Fruit fly (Drosophila melanogaster) whole organism, embryonic: Measurements from ENCODE around the gene endos.

Experiments
- Adf1 ChIP-seq: fragments of 200-800 bp; sonication (Bioruptor generic); IDR thresholded peaks from 2 replicates; pipeline ENCODE4 v1.3.6; 2022; ENCODE audit warnings: missing biosample characterization, missing genetic modification characterization
- Awh ChIP-seq: fragments of 200-800 bp; sonication (Bioruptor generic); IDR thresholded peaks from 2 replicates; pipeline ENCODE4, ENCODE4 v1.3.6; 2022; ENCODE audit warnings: missing biosample characterization, missing genetic modification characterization
- CG10209 ChIP-seq: fragments of 200-800 bp; sonication (Bioruptor generic); optimal IDR thresholded peaks from 3 replicates; lab custom pipeline; 2017; ENCODE audit warnings: missing biosample characterization, mild to moderate bottlenecking, missing genetic modification characterization, missing genetic modification reagents
- CG10366 ChIP-seq: fragments of 200-800 bp; sonication (Bioruptor generic); IDR thresholded peaks from 2 replicates; pipeline ENCODE4 v1.3.6; 2022; ENCODE audit warnings: missing biosample characterization, missing genetic modification characterization
- CG10543 ChIP-seq: fragments of 200-800 bp; sonication (Bioruptor generic); optimal IDR thresholded peaks from 3 replicates; lab custom pipeline; 2017; ENCODE audit warnings: missing biosample characterization, mild to moderate bottlenecking, missing genetic modification characterization, moderate library complexity
- CG12769 ChIP-seq: fragments of 200-800 bp; sonication (Bioruptor generic); optimal IDR thresholded peaks from 2 replicates; lab custom pipeline; 2019; ENCODE audit warnings: missing biosample characterization, mild to moderate bottlenecking, missing genetic modification characterization, moderate library complexity
- CG13894 ChIP-seq: fragments of 200-800 bp; sonication (Bioruptor generic); optimal IDR thresholded peaks from 3 replicates; lab custom pipeline; 2018; ENCODE audit warnings: missing biosample characterization, mild to moderate bottlenecking, missing genetic modification characterization, moderate library complexity
- CG1529 ChIP-seq: fragments of 200-800 bp; sonication (Bioruptor generic); optimal IDR thresholded peaks from 3 replicates; lab custom pipeline; 2018; ENCODE audit warnings: missing biosample characterization, missing genetic modification characterization
- CG15479 ChIP-seq: fragments of 200-800 bp; sonication (Bioruptor generic); optimal IDR thresholded peaks from 3 replicates; lab custom pipeline; 2019; ENCODE audit warnings: missing biosample characterization, mild to moderate bottlenecking, missing genetic modification characterization, moderate library complexity
- CG17359 ChIP-seq: fragments of 200-800 bp; sonication (Bioruptor generic); optimal IDR thresholded peaks from 3 replicates; lab custom pipeline; 2018; ENCODE audit warnings: missing biosample characterization, mild to moderate bottlenecking, missing genetic modification characterization, moderate library complexity
- CG18262 ChIP-seq: fragments of 200-800 bp; optimal IDR thresholded peaks from 3 replicates; lab custom pipeline; 2019; ENCODE audit warnings: missing biosample characterization, mild to moderate bottlenecking, missing genetic modification characterization, moderate library complexity
- CG2129 ChIP-seq: fragments of 200-800 bp; sonication (Bioruptor generic); IDR thresholded peaks from 2 replicates; pipeline ENCODE4 v1.3.6; 2022; ENCODE audit warnings: missing biosample characterization, missing genetic modification characterization; ENCODE audit not compliant: partially characterized antibody
- CG2199 ChIP-seq: fragments of 200-800 bp; sonication (Bioruptor generic); IDR thresholded peaks from 3 replicates; pipeline ENCODE4 v1.3.6; 2022; ENCODE audit warnings: missing biosample characterization, missing genetic modification characterization
- CG2712 ChIP-seq: fragments of 200-800 bp; optimal IDR thresholded peaks from 3 replicates; lab custom pipeline; 2019; ENCODE audit warnings: missing biosample characterization, mild to moderate bottlenecking, missing genetic modification characterization, moderate library complexity
- CG32767 ChIP-seq: fragments of 200-800 bp; sonication (Bioruptor generic); IDR thresholded peaks from 2 replicates; pipeline ENCODE4 v1.3.6; 2022; ENCODE audit warnings: missing biosample characterization, missing genetic modification characterization
- CG6791 ChIP-seq: fragments of 200-800 bp; sonication (Bioruptor generic); IDR thresholded peaks from 3 replicates; pipeline ENCODE4 v1.3.6; 2022; ENCODE audit warnings: missing biosample characterization, missing genetic modification characterization; ENCODE audit not compliant: partially characterized antibody
- CG6854 ChIP-seq: fragments of 200-800 bp; sonication (Bioruptor generic); optimal IDR thresholded peaks from 3 replicates; lab custom pipeline; 2017; ENCODE audit warnings: missing biosample characterization, mild to moderate bottlenecking, missing genetic modification characterization
- CG8290 ChIP-seq, 3 experiments: fragments of 200-800 bp; sonication (Bioruptor generic); optimal IDR thresholded peaks; 2 replicates each; lab custom pipeline; 2016 to 2019; ENCODE audit warnings: missing biosample characterization in 3 of 3, missing genetic modification characterization in 3 of 3, mild to moderate bottlenecking in 2 of 3, moderate library complexity in 1 of 3
- CG9727 ChIP-seq: fragments of 200-800 bp; sonication (Bioruptor generic); optimal IDR thresholded peaks from 3 replicates; lab custom pipeline; 2017; ENCODE audit warnings: missing biosample characterization, mild to moderate bottlenecking, missing genetic modification characterization
- D19A ChIP-seq: fragments of 200-800 bp; optimal IDR thresholded peaks from 3 replicates; lab custom pipeline; 2019; ENCODE audit warnings: missing biosample characterization, mild to moderate bottlenecking, missing genetic modification characterization, moderate library complexity
- ERR ChIP-seq: fragments of 200-800 bp; sonication (Bioruptor generic); optimal IDR thresholded peaks from 2 replicates; lab custom pipeline; 2016; ENCODE audit warnings: missing biosample characterization, missing genetic modification characterization
- Rfx ChIP-seq: fragments of 200-800 bp; sonication (Bioruptor generic); IDR thresholded peaks from 2 replicates; pipeline ENCODE4 v1.3.6; 2022; ENCODE audit warnings: missing biosample characterization, missing genetic modification characterization
- Trl ChIP-seq, 3 experiments: fragments of >200 bp in 2 of 3; fragments of 200-800 bp in 1 of 3; sonication (Bioruptor generic) in 1 of 3; optimal IDR thresholded peaks; 2 replicates in 1 of 3; 3 replicates in 2 of 3; lab custom pipeline; 2016 to 2017; ENCODE audit warnings: missing biosample characterization in 1 of 3, missing genetic modification characterization in 1 of 3
- abd-A ChIP-seq: fragments of 200-800 bp; sonication (Bioruptor generic); optimal IDR thresholded peaks from 3 replicates; lab custom pipeline; 2019; ENCODE audit warnings: missing biosample characterization, mild to moderate bottlenecking, missing genetic modification characterization, moderate library complexity
- ac ChIP-seq: fragments of 200-800 bp; sonication (Bioruptor generic); optimal IDR thresholded peaks from 3 replicates; lab custom pipeline; 2017; ENCODE audit warnings: missing biosample characterization, mild to moderate bottlenecking, missing genetic modification characterization
- btn ChIP-seq: fragments of 200-800 bp; sonication (Bioruptor generic); optimal IDR thresholded peaks from 2 replicates; lab custom pipeline; 2016; ENCODE audit warnings: missing biosample characterization, missing genetic modification characterization
- chm ChIP-seq: fragments of 200-800 bp; sonication (Bioruptor generic); IDR thresholded peaks from 2 replicates; pipeline ENCODE4 v1.3.6; 2022; ENCODE audit warnings: missing biosample characterization, missing genetic modification characterization
- ci ChIP-seq: fragments of 200-800 bp; sonication (Bioruptor generic); IDR thresholded peaks from 3 replicates; pipeline ENCODE4 v1.3.6; 2022; ENCODE audit warnings: missing biosample characterization, missing genetic modification characterization
- crol ChIP-seq: fragments of 200-800 bp; sonication (Bioruptor generic); IDR thresholded peaks from 2 replicates; pipeline ENCODE4 v1.3.6; 2022; ENCODE audit warnings: missing biosample characterization, missing genetic modification characterization
- dmrt99B ChIP-seq: fragments of 200-800 bp; sonication (Bioruptor generic); optimal IDR thresholded peaks from 2 replicates; lab custom pipeline; 2018; ENCODE audit warnings: missing biosample characterization, mild to moderate bottlenecking, missing genetic modification characterization, moderate library complexity
- dysf ChIP-seq: fragments of 200-800 bp; sonication (Bioruptor generic); IDR thresholded peaks from 3 replicates; pipeline ENCODE4 v1.3.6; 2022; ENCODE audit warnings: missing biosample characterization, missing genetic modification characterization
- ftz-f1 ChIP-seq: fragments of 200-800 bp; sonication (Bioruptor generic); optimal IDR thresholded peaks from 2 replicates; lab custom pipeline; 2016; ENCODE audit warnings: missing biosample characterization, missing genetic modification characterization
- lbe ChIP-seq: fragments of 200-800 bp; sonication (Bioruptor generic); optimal IDR thresholded peaks from 2 replicates; lab custom pipeline; 2016; ENCODE audit warnings: missing biosample characterization, mild to moderate bottlenecking, missing genetic modification characterization
- luna ChIP-seq: fragments of 200-800 bp; sonication (Bioruptor generic); optimal IDR thresholded peaks from 2 replicates; lab custom pipeline; 2016; ENCODE audit warnings: missing biosample characterization, missing genetic modification characterization
- mam ChIP-seq: fragments of 200-800 bp; sonication (Bioruptor generic); optimal IDR thresholded peaks from 3 replicates; lab custom pipeline; 2016; ENCODE audit warnings: missing biosample characterization, missing genetic modification characterization
- mirr ChIP-seq: fragments of 200-800 bp; sonication (Bioruptor generic); optimal IDR thresholded peaks from 3 replicates; lab custom pipeline; 2018; ENCODE audit warnings: missing biosample characterization, mild to moderate bottlenecking, missing genetic modification characterization
- nom ChIP-seq: fragments of 200-800 bp; sonication (Bioruptor generic); optimal IDR thresholded peaks from 2 replicates; lab custom pipeline; 2017; ENCODE audit warnings: missing biosample characterization, missing genetic modification characterization, mild to moderate bottlenecking, moderate library complexity, missing genetic modification reagents
- otp ChIP-seq: fragments of 200-800 bp; sonication (Bioruptor generic); IDR thresholded peaks from 3 replicates; pipeline ENCODE4, ENCODE4 v1.3.6; 2022; ENCODE audit warnings: missing biosample characterization, missing genetic modification characterization
- pros ChIP-seq: fragments of 200-800 bp; sonication (Bioruptor generic); optimal IDR thresholded peaks from 3 replicates; lab custom pipeline; 2019; ENCODE audit warnings: missing biosample characterization, mild to moderate bottlenecking, missing genetic modification characterization, moderate library complexity
- rib ChIP-seq: fragments of 200-800 bp; sonication (Bioruptor generic); IDR thresholded peaks from 2 replicates; pipeline ENCODE4 v1.3.6; 2022; ENCODE audit warnings: missing biosample characterization, missing genetic modification characterization
- sna ChIP-seq: fragments of 200-800 bp; sonication (Bioruptor generic); IDR thresholded peaks from 2 replicates; pipeline ENCODE4 v1.3.6; 2022; ENCODE audit warnings: missing biosample characterization, missing genetic modification characterization; ENCODE audit not compliant: partially characterized antibody
- stwl ChIP-seq: fragments of 200-800 bp; sonication (Bioruptor generic); optimal IDR thresholded peaks from 3 replicates; lab custom pipeline; 2018; ENCODE audit warnings: missing biosample characterization, mild to moderate bottlenecking, missing genetic modification characterization, moderate library complexity
- tna ChIP-seq: fragments of 200-800 bp; sonication (Bioruptor generic); IDR thresholded peaks from 2 replicates; pipeline ENCODE4 v1.3.6; 2022; ENCODE audit warnings: missing biosample characterization, missing genetic modification characterization; ENCODE audit not compliant: partially characterized antibody
- ttk ChIP-seq: fragments of 200-800 bp; sonication (Bioruptor generic); IDR thresholded peaks from 2 replicates; pipeline ENCODE4 v2.1.2; 2022; ENCODE audit warnings: missing biosample characterization, missing genetic modification characterization
- tup ChIP-seq: fragments of 200-800 bp; sonication (Bioruptor generic); optimal IDR thresholded peaks from 2 replicates; lab custom pipeline; 2016; ENCODE audit warnings: missing biosample characterization, mild to moderate bottlenecking, missing genetic modification characterization, moderate library complexity
- vvl ChIP-seq: fragments of 200-800 bp; sonication (Bioruptor generic); IDR thresholded peaks from 2 replicates; pipeline ENCODE4 v1.3.6; 2022; ENCODE audit warnings: missing biosample characterization, missing genetic modification characterization
- zen ChIP-seq: fragments of 200-800 bp; sonication (Bioruptor generic); optimal IDR thresholded peaks from 3 replicates; lab custom pipeline; 2018; ENCODE audit warnings: missing biosample characterization, mild to moderate bottlenecking, missing genetic modification characterization, moderate library complexity

Gene endos

dm6 chr3L:14055815-14056516 is 24.5 kb upstream of the endos start (continued):
- TF ChIP-seq CG8290 (GFP tag; optimal IDR thresholded peaks at IDR 0.05; lab: Kevin White, UChicago) (no peak), CG8290 (tag; optimal IDR thresholded peaks at IDR 0.05; lab: Kevin White, UChicago) (peak in 1 of 2 experiments; percentile 52), CG15479 (GFP tag; lab: Kevin White, UChicago) (peak; percentile 70), mirr (GFP tag; lab: Kevin White, UChicago) (peak; percentile 13), CG13894 (tag; lab: Kevin White, UChicago) (peak; percentile 64), Awh (GFP tag; lab: Robert Waterston, UW) (peak; percentile 67; the same call in 1 of the 2 replicates), Trl (optimal IDR thresholded peaks at IDR 0.05; lab: Kevin White, UChicago) (peak in 1 of 2 experiments; percentile 1), Trl (GFP tag; optimal IDR thresholded peaks at IDR 0.05; lab: Kevin White, UChicago) (no peak), CG6791 (GFP tag; lab: Robert Waterston, UW) (0 out of 3 replicates have a peak, but pooled peaks have one; percentile 28), CG1529 (GFP tag; lab: Kevin White, UChicago) (no peak), dysf (GFP tag; lab: Robert Waterston, UW) (no peak), stwl (tag; lab: Kevin White, UChicago) (no peak), ci (GFP tag; lab: Robert Waterston, UW) (no peak), abd-A (tag; lab: Kevin White, UChicago) (peak; percentile 89), Adf1 (GFP tag; lab: Robert Waterston, UW) (peak; percentile 35; the same call in 1 of the 2 replicates), nom (GFP tag; lab: Kevin White, UChicago) (no peak), CG2199 (peak; percentile 72; the same call in 1 of the 3 replicates), lbe (GFP tag; lab: Kevin White, UChicago) (peak; percentile 2), otp (GFP tag; lab: Robert Waterston, UW) (0 out of 3 replicates have a peak, but pooled peaks have one; percentile 24), tna (no peak), CG2129 (GFP tag; lab: Robert Waterston, UW) (no peak), crol (peak; percentile 88), CG10366 (GFP tag; lab: Robert Waterston, UW) (no peak), vvl (peak; percentile 62), zen (tag; lab: Kevin White, UChicago) (peak; percentile 0), pros (GFP tag; lab: Kevin White, UChicago) (peak; percentile 58), CG12769 (peak; percentile 69), Rfx (0 out of 2 replicates have a peak, but pooled peaks have one; percentile 13), tup (GFP tag; lab: Kevin White, UChicago) (peak; percentile 16), CG10543 (peak; percentile 80), CG10209 (GFP tag; lab: Kevin White, UChicago) (peak; percentile 45)

dm6 chr3L:14055260-14055696 is 23.8 kb upstream of the endos start:
- TF ChIP-seq sna (GFP tag; lab: Robert Waterston, UW): no peak
- no peak for TF ChIP-seq ERR (GFP tag; lab: Kevin White, UChicago)
- TF ChIP-seq ttk (GFP tag; lab: Robert Waterston, UW): no peak
- peak; percentile 11 for TF ChIP-seq CG2712 (tag; lab: Kevin White, UChicago)
- TF ChIP-seq CG17359 (tag; lab: Kevin White, UChicago): no peak
- no peak for TF ChIP-seq rib (GFP tag; lab: Robert Waterston, UW)
- TF ChIP-seq CG32767 (GFP tag; lab: Robert Waterston, UW): no peak
- TF ChIP-seq chm: no peak
- peak; percentile 29 for TF ChIP-seq CG9727 (GFP tag; lab: Kevin White, UChicago)
- no peak for TF ChIP-seq CG6854 (GFP tag; lab: Kevin White, UChicago)
- no peak for TF ChIP-seq abd-A (tag; lab: Kevin White, UChicago)
- TF ChIP-seq dmrt99B (tag; lab: Kevin White, UChicago): peak; percentile 32
- TF ChIP-seq ac: no peak
- TF ChIP-seq CG18262 (tag; lab: Kevin White, UChicago): peak; percentile 13
- no peak for TF ChIP-seq ftz-f1
- no peak for TF ChIP-seq CG2199
- no peak for TF ChIP-seq dysf (GFP tag; lab: Robert Waterston, UW)
- no peak for TF ChIP-seq btn (GFP tag; lab: Kevin White, UChicago)
- peak; percentile 3 for TF ChIP-seq mam (GFP tag; lab: Kevin White, UChicago)
- TF ChIP-seq D19A (tag; lab: Kevin White, UChicago): peak; percentile 51
- TF ChIP-seq luna: no peak
